Fruit fly (Drosophila melanogaster) whole organism, embryonic: ENCODE data around the gene CG7381.

Experiments used
- Abd-B ChIP-seq: fragments of 200-800 bp; sonication (Bioruptor generic); optimal IDR thresholded peaks from 2 replicates; lab custom pipeline; 2018; ENCODE audit warnings: missing biosample characterization, mild to moderate bottlenecking, missing genetic modification characterization, moderate library complexity
- Ada2b ChIP-seq: fragments of 200-800 bp; sonication (Bioruptor generic); IDR thresholded peaks from 2 replicates; pipeline ENCODE4 v1.3.6; 2022; ENCODE audit warnings: missing biosample characterization, missing genetic modification characterization
- Atf-2 ChIP-seq: fragments of 200-800 bp; sonication (Bioruptor generic); optimal IDR thresholded peaks from 2 replicates; lab custom pipeline; 2016; ENCODE audit warnings: missing biosample characterization, missing genetic modification characterization
- Atf3 ChIP-seq: fragments of 200-800 bp; sonication (Bioruptor generic); optimal IDR thresholded peaks from 3 replicates; lab custom pipeline; 2016; ENCODE audit warnings: missing biosample characterization, missing genetic modification characterization
- Atf6 ChIP-seq: fragments of 200-800 bp; sonication (Bioruptor generic); IDR thresholded peaks from 2 replicates; pipeline ENCODE4 v1.3.6; 2022; ENCODE audit warnings: missing biosample characterization, missing genetic modification characterization
- CG11456 ChIP-seq: fragments of 200-800 bp; sonication (Bioruptor generic); IDR thresholded peaks from 3 replicates; pipeline ENCODE4 v1.3.6; 2022; ENCODE audit warnings: missing biosample characterization, missing genetic modification characterization
- CG1233 ChIP-seq: fragments of 200-800 bp; sonication (Bioruptor generic); optimal IDR thresholded peaks from 4 replicates; lab custom pipeline; 2018; ENCODE audit warnings: missing biosample characterization, mild to moderate bottlenecking, missing genetic modification characterization
- CG1602 ChIP-seq: fragments of 200-800 bp; sonication (Bioruptor generic); optimal IDR thresholded peaks from 3 replicates; lab custom pipeline; 2016; ENCODE audit warnings: missing biosample characterization, missing genetic modification characterization
- CG17829 ChIP-seq: fragments of 200-800 bp; optimal IDR thresholded peaks from 2 replicates; lab custom pipeline; 2019; ENCODE audit warnings: missing biosample characterization, mild to moderate bottlenecking, missing genetic modification characterization, moderate library complexity
- CG1792 ChIP-seq: fragments of 200-800 bp; sonication (Bioruptor generic); optimal IDR thresholded peaks from 2 replicates; lab custom pipeline; 2016; ENCODE audit warnings: missing biosample characterization, missing genetic modification characterization
- CG2199 ChIP-seq: fragments of 200-800 bp; sonication (Bioruptor generic); IDR thresholded peaks from 3 replicates; pipeline ENCODE4 v1.3.6; 2022; ENCODE audit warnings: missing biosample characterization, missing genetic modification characterization
- CG30020 ChIP-seq: fragments of 200-800 bp; optimal IDR thresholded peaks from 2 replicates; lab custom pipeline; 2019; ENCODE audit warnings: missing biosample characterization, mild to moderate bottlenecking, missing genetic modification characterization, moderate library complexity
- CG3065 ChIP-seq: fragments of 200-800 bp; sonication (Bioruptor generic); optimal IDR thresholded peaks from 2 replicates; lab custom pipeline; 2016; ENCODE audit warnings: missing biosample characterization, missing genetic modification characterization
- CG34376 ChIP-seq: fragments of 200-800 bp; sonication (Bioruptor generic); optimal IDR thresholded peaks from 2 replicates; lab custom pipeline; 2018; ENCODE audit warnings: missing biosample characterization, mild to moderate bottlenecking, missing genetic modification characterization
- CG42726 ChIP-seq: fragments of 200-800 bp; sonication (Bioruptor generic); IDR thresholded peaks from 2 replicates; pipeline ENCODE4 v1.3.6; 2022; ENCODE audit warnings: missing biosample characterization, missing genetic modification characterization; ENCODE audit not compliant: partially characterized antibody
- CG4282 ChIP-seq: fragments of 200-800 bp; sonication (Bioruptor generic); optimal IDR thresholded peaks from 2 replicates; lab custom pipeline; 2016; ENCODE audit warnings: missing biosample characterization, missing genetic modification characterization
- CG4854 ChIP-seq: fragments of 200-800 bp; sonication (Bioruptor generic); optimal IDR thresholded peaks from 2 replicates; lab custom pipeline; 2016; ENCODE audit warnings: missing biosample characterization, missing genetic modification characterization, inconsistent platforms
- CG6689 ChIP-seq: fragments of 200-800 bp; sonication (Bioruptor generic); IDR thresholded peaks from 2 replicates; pipeline ENCODE4 v1.3.6; 2022; ENCODE audit warnings: missing biosample characterization, missing genetic modification characterization
- CG6791 ChIP-seq: fragments of 200-800 bp; sonication (Bioruptor generic); IDR thresholded peaks from 3 replicates; pipeline ENCODE4 v1.3.6; 2022; ENCODE audit warnings: missing biosample characterization, missing genetic modification characterization; ENCODE audit not compliant: partially characterized antibody
- CG9797 ChIP-seq: fragments of 200-800 bp; sonication (Bioruptor generic); optimal IDR thresholded peaks from 3 replicates; lab custom pipeline; 2018; ENCODE audit warnings: missing biosample characterization, mild to moderate bottlenecking, missing genetic modification characterization
- Dbx ChIP-seq: fragments of 200-800 bp; sonication (Bioruptor generic); IDR thresholded peaks from 3 replicates; pipeline ENCODE4 v1.3.6; 2022; ENCODE audit warnings: missing biosample characterization, missing genetic modification characterization
- Deaf1 ChIP-seq: fragments of 200-800 bp; optimal IDR thresholded peaks from 3 replicates; lab custom pipeline; 2019; ENCODE audit warnings: missing biosample characterization, mild to moderate bottlenecking, missing genetic modification characterization, moderate library complexity
- Dek ChIP-seq: fragments of 200-800 bp; sonication (Bioruptor generic); optimal IDR thresholded peaks from 3 replicates; lab custom pipeline; 2019; ENCODE audit warnings: missing biosample characterization, mild to moderate bottlenecking, missing genetic modification characterization, moderate library complexity
- Eip74EF ChIP-seq, 2 experiments: fragments of 200-800 bp in 1 of 2; fragments of >200 bp in 1 of 2; sonication (Bioruptor generic) in 1 of 2; optimal IDR thresholded peaks; 2 replicates each; lab custom pipeline; 2017 to 2019; ENCODE audit warnings: missing biosample characterization in 2 of 2, missing genetic modification characterization in 2 of 2, mild to moderate bottlenecking in 1 of 2, moderate library complexity in 1 of 2
- Ets65A ChIP-seq: fragments of 200-800 bp; sonication (Bioruptor generic); peaks from one replicate; lab custom pipeline; 2016; ENCODE audit warnings: missing biosample characterization, missing genetic modification characterization
- MBD-R2 ChIP-seq: fragments of 200-800 bp; sonication (Bioruptor generic); IDR thresholded peaks from 2 replicates; pipeline ENCODE4 v1.3.6; 2022; ENCODE audit warnings: missing biosample characterization, missing genetic modification characterization
- NC2β ChIP-seq: fragments of 200-800 bp; sonication (Bioruptor generic); optimal IDR thresholded peaks from 2 replicates; lab custom pipeline; 2016; ENCODE audit warnings: missing biosample characterization, missing genetic modification characterization
- Xbp1 ChIP-seq: fragments of 200-800 bp; sonication (Bioruptor generic); optimal IDR thresholded peaks from 3 replicates; lab custom pipeline; 2016; ENCODE audit warnings: missing biosample characterization, mild to moderate bottlenecking, missing genetic modification characterization
- YL-1 ChIP-seq: fragments of 200-800 bp; sonication (Bioruptor generic); optimal IDR thresholded peaks from 3 replicates; lab custom pipeline; 2017; ENCODE audit warnings: missing biosample characterization, mild to moderate bottlenecking, missing genetic modification characterization
- ab ChIP-seq: fragments of 200-800 bp; sonication (Bioruptor generic); optimal IDR thresholded peaks from 2 replicates; lab custom pipeline; 2016; ENCODE audit warnings: missing biosample characterization, missing genetic modification characterization
- ash1 ChIP-seq: fragments of 200-800 bp; sonication (Bioruptor generic); optimal IDR thresholded peaks from 2 replicates; lab custom pipeline; 2018; ENCODE audit warnings: missing biosample characterization, mild to moderate bottlenecking, missing genetic modification characterization
- az2 ChIP-seq: fragments of 200-800 bp; sonication (Bioruptor generic); optimal IDR thresholded peaks from 3 replicates; lab custom pipeline; 2016; ENCODE audit warnings: missing biosample characterization, missing genetic modification characterization
- chn ChIP-seq: fragments of 200-800 bp; sonication (Bioruptor generic); optimal IDR thresholded peaks from 2 replicates; lab custom pipeline; 2016; ENCODE audit warnings: missing biosample characterization, missing genetic modification characterization
- dmrt99B ChIP-seq: fragments of 200-800 bp; sonication (Bioruptor generic); optimal IDR thresholded peaks from 2 replicates; lab custom pipeline; 2018; ENCODE audit warnings: missing biosample characterization, mild to moderate bottlenecking, missing genetic modification characterization, moderate library complexity
- gem ChIP-seq: fragments of 200-800 bp; sonication (Bioruptor generic); optimal IDR thresholded peaks from 2 replicates; lab custom pipeline; 2019; ENCODE audit warnings: missing biosample characterization, mild to moderate bottlenecking, missing genetic modification characterization, moderate library complexity
- jumu ChIP-seq: fragments of 200-800 bp; sonication (Bioruptor generic); optimal IDR thresholded peaks from 3 replicates; lab custom pipeline; 2016; ENCODE audit warnings: missing biosample characterization, missing genetic modification characterization
- lab ChIP-seq: fragments of 200-800 bp; sonication (Bioruptor generic); optimal IDR thresholded peaks from 3 replicates; lab custom pipeline; 2017; ENCODE audit warnings: missing biosample characterization, missing genetic modification characterization, mild to moderate bottlenecking, moderate library complexity, missing genetic modification reagents
- maf-S ChIP-seq: fragments of 200-800 bp; sonication (Bioruptor generic); optimal IDR thresholded peaks from 2 replicates; lab custom pipeline; 2016; ENCODE audit warnings: missing biosample characterization, missing genetic modification characterization
- mirr ChIP-seq: fragments of 200-800 bp; sonication (Bioruptor generic); optimal IDR thresholded peaks from 3 replicates; lab custom pipeline; 2018; ENCODE audit warnings: missing biosample characterization, mild to moderate bottlenecking, missing genetic modification characterization
- mld ChIP-seq: fragments of 200-800 bp; sonication (Bioruptor generic); IDR thresholded peaks from 3 replicates; pipeline ENCODE4 v1.3.6; 2022; ENCODE audit warnings: missing biosample characterization, missing genetic modification characterization; ENCODE audit not compliant: partially characterized antibody
- shn ChIP-seq: fragments of 200-800 bp; sonication (Bioruptor generic); optimal IDR thresholded peaks from 3 replicates; lab custom pipeline; 2016; ENCODE audit warnings: missing biosample characterization, missing genetic modification characterization
- sim ChIP-seq: fragments of 200-800 bp; sonication (Bioruptor generic); IDR thresholded peaks from 2 replicates; pipeline ENCODE4 v1.3.6; 2022; ENCODE audit warnings: missing biosample characterization, missing genetic modification characterization
- sima ChIP-seq: fragments of 200-800 bp; sonication (Bioruptor generic); optimal IDR thresholded peaks from 2 replicates; lab custom pipeline; 2016; ENCODE audit warnings: missing biosample characterization, missing genetic modification characterization
- sna ChIP-seq: fragments of 200-800 bp; sonication (Bioruptor generic); IDR thresholded peaks from 2 replicates; pipeline ENCODE4 v1.3.6; 2022; ENCODE audit warnings: missing biosample characterization, missing genetic modification characterization; ENCODE audit not compliant: partially characterized antibody
- tio ChIP-seq: fragments of 200-800 bp; sonication (Bioruptor generic); optimal IDR thresholded peaks from 2 replicates; lab custom pipeline; 2017; ENCODE audit warnings: missing biosample characterization, missing genetic modification characterization, inconsistent platforms
- trem ChIP-seq: fragments of 200-800 bp; optimal IDR thresholded peaks from 3 replicates; lab custom pipeline; 2019; ENCODE audit warnings: missing biosample characterization, mild to moderate bottlenecking, missing genetic modification characterization, moderate library complexity
- unc-4 ChIP-seq: fragments of 200-800 bp; sonication (Bioruptor generic); IDR thresholded peaks from 2 replicates; pipeline ENCODE4 v1.3.6; 2022; ENCODE audit warnings: missing biosample characterization, missing genetic modification characterization; ENCODE audit not compliant: partially characterized antibody
- vvl ChIP-seq: fragments of 200-800 bp; sonication (Bioruptor generic); IDR thresholded peaks from 2 replicates; pipeline ENCODE4 v1.3.6; 2022; ENCODE audit warnings: missing biosample characterization, missing genetic modification characterization
- zen2 ChIP-seq: fragments of 200-800 bp; sonication (Bioruptor generic); IDR thresholded peaks from 3 replicates; pipeline ENCODE4 v1.3.6; 2022; ENCODE audit warnings: missing biosample characterization, missing genetic modification characterization; ENCODE audit not compliant: partially characterized antibody

The CG7381 gene

DNA sequence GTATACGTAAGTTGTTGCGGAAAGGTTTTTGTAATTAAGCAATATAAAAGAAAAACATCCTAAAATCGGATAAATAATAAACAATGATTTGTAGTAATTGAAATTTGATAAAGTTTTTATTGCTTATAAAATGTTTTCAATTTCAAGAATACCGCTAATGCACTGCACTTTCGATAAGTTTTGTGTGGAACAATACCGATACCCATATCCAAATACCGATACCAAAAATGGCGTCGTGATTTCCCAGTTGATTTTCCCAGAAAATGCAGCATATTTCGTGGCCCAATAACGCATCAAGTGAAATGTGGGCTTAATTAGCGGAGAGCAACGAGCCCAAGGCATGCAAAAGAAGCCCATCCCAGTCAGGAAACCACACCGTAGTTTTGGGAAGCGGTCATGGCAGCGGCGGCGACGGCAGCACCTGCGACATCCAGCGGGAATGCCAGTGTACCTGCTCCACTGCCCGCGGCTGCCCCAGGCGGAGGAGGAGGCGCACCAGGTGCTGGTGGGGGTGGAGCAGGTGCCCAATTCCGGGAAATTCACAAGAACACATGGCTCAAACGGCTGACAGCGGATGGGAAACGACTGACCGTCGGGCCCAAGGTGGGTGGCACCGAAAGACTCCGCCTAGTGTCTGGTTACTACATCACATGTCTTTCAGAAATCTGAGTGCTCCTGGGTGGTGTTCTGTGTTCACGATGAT lies 8.7 kb upstream of the CG7381 start, which contains the start of gene CG31342:
Gene CG31342 (plus strand): TSS at position 214 of the 703 bp plus-strand sequence.
- no peak for TF ChIP-seq Ada2b (GFP tag; lab: Robert Waterston, UW)
- TF ChIP-seq sim (GFP tag; lab: Robert Waterston, UW): no peak
- peak; percentile 28 for TF ChIP-seq Xbp1 (GFP tag; lab: Kevin White, UChicago)
- TF ChIP-seq chn (GFP tag; lab: Kevin White, UChicago): no peak
- no peak for TF ChIP-seq CG11456 (GFP tag; lab: Robert Waterston, UW)
- TF ChIP-seq CG1792: no peak
- TF ChIP-seq sna (GFP tag; lab: Robert Waterston, UW): peak; percentile 61; the same call in 1 of the 2 replicates
- TF ChIP-seq Ets65A (GFP tag; lab: Kevin White, UChicago): no peak
- TF ChIP-seq CG6791 (GFP tag; lab: Robert Waterston, UW): peak; percentile 59; the same call in 2 of the 3 replicates
- peak; percentile 7 for TF ChIP-seq Dek (tag; lab: Kevin White, UChicago)
- TF ChIP-seq trem (tag; lab: Kevin White, UChicago): peak; percentile 51
- TF ChIP-seq CG1233 (GFP tag; lab: Kevin White, UChicago): no peak
- TF ChIP-seq mld (GFP tag; lab: Robert Waterston, UW): 0 out of 3 replicates have a peak, but pooled peaks have one; percentile 45
- no peak for TF ChIP-seq Abd-B (GFP tag; lab: Kevin White, UChicago)
- peak; percentile 54; the same call in 1 of the 3 replicates for TF ChIP-seq zen2
- TF ChIP-seq ab: no peak
- TF ChIP-seq CG2199 (GFP tag; lab: Robert Waterston, UW): no peak
- peak; percentile 43; the same call in 1 of the 3 replicates for TF ChIP-seq Dbx (GFP tag; lab: Robert Waterston, UW)
- TF ChIP-seq Atf3 (GFP tag; lab: Kevin White, UChicago): no peak
- no peak for TF ChIP-seq CG1602 (GFP tag; lab: Kevin White, UChicago)
- no peak for TF ChIP-seq dmrt99B (tag; lab: Kevin White, UChicago)
- TF ChIP-seq Deaf1 (tag; lab: Kevin White, UChicago): no peak
- no peak for TF ChIP-seq CG9797 (GFP tag; lab: Kevin White, UChicago)
- TF ChIP-seq maf-S (GFP tag; lab: Kevin White, UChicago): no peak
- no peak for TF ChIP-seq tio
- peak; percentile 63; the same call in 1 of the 2 replicates for TF ChIP-seq vvl (GFP tag; lab: Robert Waterston, UW)
- peak; percentile 50; the same call in 1 of the 2 replicates for TF ChIP-seq MBD-R2
- TF ChIP-seq CG30020: peak; percentile 93
- TF ChIP-seq lab (GFP tag; lab: Kevin White, UChicago): no peak
- no peak for TF ChIP-seq mirr (GFP tag; lab: Kevin White, UChicago)
- no peak for TF ChIP-seq shn
- peak; percentile 88 for TF ChIP-seq YL-1 (GFP tag; lab: Kevin White, UChicago)
- no peak for TF ChIP-seq CG42726 (GFP tag; lab: Robert Waterston, UW)
- no peak for TF ChIP-seq gem
- no peak for TF ChIP-seq CG3065 (GFP tag; lab: Kevin White, UChicago)
- no peak for TF ChIP-seq jumu (GFP tag; lab: Kevin White, UChicago)
- TF ChIP-seq CG6689 (GFP tag; lab: Robert Waterston, UW): no peak; the same call in 1 of the 2 replicates
- no peak for TF ChIP-seq sima (GFP tag; lab: Kevin White, UChicago)
- TF ChIP-seq CG4282 (GFP tag; lab: Kevin White, UChicago): no peak
- peak; percentile 76 for TF ChIP-seq CG17829 (tag; lab: Kevin White, UChicago)
- TF ChIP-seq az2 (GFP tag; lab: Kevin White, UChicago): peak; percentile 42
- no peak for TF ChIP-seq CG4854 (GFP tag; lab: Kevin White, UChicago)
- peak; percentile 38 for TF ChIP-seq CG34376
- TF ChIP-seq unc-4 (GFP tag; lab: Robert Waterston, UW): peak; percentile 71
- peak; percentile 27; the same call in 1 of the 2 replicates for TF ChIP-seq Atf6 (GFP tag; lab: Robert Waterston, UW)
- TF ChIP-seq Atf-2 (GFP tag; lab: Kevin White, UChicago): no peak
- no peak for TF ChIP-seq Eip74EF (GFP tag; optimal IDR thresholded peaks at IDR 0.05; lab: Kevin White, UChicago)
- no peak for TF ChIP-seq NC2β (GFP tag; lab: Kevin White, UChicago)
- no peak for TF ChIP-seq ash1 (GFP tag; lab: Kevin White, UChicago)
